Worm (Caenorhabditis elegans): ENCODE results near the gene srh-269.

srh-269 gene

DNA sequence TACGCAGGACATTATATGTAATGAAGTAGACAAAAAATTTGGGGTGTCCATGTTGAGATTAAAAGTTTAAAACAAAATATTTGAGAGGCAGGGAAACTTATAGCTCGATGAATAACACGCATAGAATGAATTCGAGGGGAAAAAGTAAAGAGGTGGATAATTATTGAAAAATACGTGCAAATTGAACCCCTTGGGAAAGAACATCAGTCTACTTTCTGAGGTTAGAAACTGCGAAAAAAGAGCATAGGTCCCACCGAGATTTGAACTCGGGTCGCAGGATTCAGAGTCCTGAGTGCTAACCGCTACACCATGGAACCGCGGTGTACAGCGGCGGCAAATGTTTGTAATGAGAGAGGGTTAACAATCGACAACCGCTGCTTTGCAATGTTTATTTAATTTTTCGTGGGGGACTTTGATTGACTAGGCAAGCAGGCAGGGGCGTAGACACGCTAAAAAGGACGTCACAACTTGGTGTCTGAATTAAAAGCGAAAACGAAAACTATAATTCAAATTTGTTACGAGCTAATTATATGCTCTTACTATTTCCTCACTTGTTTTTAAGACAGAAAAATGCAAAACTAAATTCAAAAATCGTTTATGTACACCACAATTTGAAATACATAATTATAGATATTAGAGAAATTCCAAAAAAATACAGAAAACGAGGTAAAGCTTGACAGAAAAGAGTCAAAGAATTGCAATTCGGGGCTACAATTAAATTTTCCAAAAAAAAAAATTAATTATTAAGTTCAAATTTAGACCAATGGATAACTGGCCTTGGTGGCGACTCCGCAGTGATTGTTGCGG is at the start of gene srh-269:
Gene srh-269 (minus strand): TSS at position 51 of the 807 bp plus-strand sequence.
- no peak for TF ChIP-seq lin-11 (tag; optimal IDR thresholded peaks at IDR 0.05)
- TF ChIP-seq mdl-1 (tag; optimal IDR thresholded peaks at IDR 0.05): no peak
- TF ChIP-seq fos-1 (tag; optimal IDR thresholded peaks at IDR 0.05): peak; percentile 40
- TF ChIP-seq lin-13 (GFP tag; optimal IDR thresholded peaks at IDR 0.05): peak; percentile 52
- no peak for TF ChIP-seq nhr-11 (tag; optimal IDR thresholded peaks at IDR 0.05)
- no peak for TF ChIP-seq zag-1 (tag; optimal IDR thresholded peaks at IDR 0.05)
- peak; percentile 47 for TF ChIP-seq nhr-21 (tag; optimal IDR thresholded peaks at IDR 0.05)
- no peak for TF ChIP-seq mab-5 (tag; optimal IDR thresholded peaks at IDR 0.05)
- TF ChIP-seq elt-3 (tag; optimal IDR thresholded peaks at IDR 0.05): no peak
- TF ChIP-seq ZK546.5 (tag; optimal IDR thresholded peaks at IDR 0.05): no peak
- TF ChIP-seq elt-1 (tag; optimal IDR thresholded peaks at IDR 0.05): no peak
- no peak for TF ChIP-seq R02D3.7 (tag; optimal IDR thresholded peaks at IDR 0.05)
- TF ChIP-seq mbf-1 (tag; optimal IDR thresholded peaks at IDR 0.05): no peak
- no peak for TF ChIP-seq peb-1 (tag; optimal IDR thresholded peaks at IDR 0.05)
- TF ChIP-seq unc-62 (GFP tag; optimal IDR thresholded peaks at IDR 0.05): no peak
- peak; percentile 76 for TF ChIP-seq nhr-129 (tag; optimal IDR thresholded peaks at IDR 0.05)
- TF ChIP-seq egl-27 (tag; optimal IDR thresholded peaks at IDR 0.05): no peak
- peak; percentile 13 for TF ChIP-seq crh-2 (tag; optimal IDR thresholded peaks at IDR 0.05)
- no peak for TF ChIP-seq ztf-11 (tag; optimal IDR thresholded peaks at IDR 0.05)
- no peak for TF ChIP-seq blmp-1 (tag; optimal IDR thresholded peaks at IDR 0.05; ENCODE audit: insufficient read depth)
- TF ChIP-seq nhr-23 (tag; optimal IDR thresholded peaks at IDR 0.05): no peak
- TF ChIP-seq gmeb-1 (tag; optimal IDR thresholded peaks at IDR 0.05): peak; percentile 52
- TF ChIP-seq ama-1 (optimal IDR thresholded peaks at IDR 0.05): peak; percentile 90
- TF ChIP-seq ceh-16 (tag; optimal IDR thresholded peaks at IDR 0.05): no peak
- TF ChIP-seq lin-39 (tag; optimal IDR thresholded peaks at IDR 0.05): no peak
- no peak for TF ChIP-seq skn-1 (tag; optimal IDR thresholded peaks at IDR 0.05)
- no peak for TF ChIP-seq ztf-1 (GFP tag; conservative IDR thresholded peaks at IDR 0.05)
- TF ChIP-seq alr-1 (tag; optimal IDR thresholded peaks at IDR 0.05): no peak
- TF ChIP-seq ceh-82 (tag; optimal IDR thresholded peaks at IDR 0.05): no peak
- no peak for TF ChIP-seq nhr-12 (tag; optimal IDR thresholded peaks at IDR 0.05)
- TF ChIP-seq unc-55 (GFP tag; optimal IDR thresholded peaks at IDR 0.05): no peak
- peak; percentile 30 for TF ChIP-seq snpc-4 (tag; optimal IDR thresholded peaks at IDR 0.05)
- no peak for TF ChIP-seq aly-2 (tag; optimal IDR thresholded peaks at IDR 0.05)
- no peak for TF ChIP-seq sem-4 (tag; optimal IDR thresholded peaks at IDR 0.05)
- peak; percentile 12 for TF ChIP-seq nhr-6 (tag; optimal IDR thresholded peaks at IDR 0.05)
- peak; percentile 27 to 63 for TF ChIP-seq lsy-2 (tag; optimal IDR thresholded peaks at IDR 0.05)
- TF ChIP-seq sma-9 (GFP tag; optimal IDR thresholded peaks at IDR 0.05): peak; percentile 54
- TF ChIP-seq sma-9 (tag; optimal IDR thresholded peaks at IDR 0.05): no peak
- no peak for TF ChIP-seq nhr-10 (tag; optimal IDR thresholded peaks at IDR 0.05)
- no peak for TF ChIP-seq unc-39 (tag; optimal IDR thresholded peaks at IDR 0.05)
- TF ChIP-seq dmd-4 (tag; optimal IDR thresholded peaks at IDR 0.05): no peak
- TF ChIP-seq nhr-77 (tag; optimal IDR thresholded peaks at IDR 0.05): no peak
- TF ChIP-seq F13H6.1 (tag; optimal IDR thresholded peaks at IDR 0.05): peak; percentile 55
- peak; percentile 36 for TF ChIP-seq C34F6.9 (tag; optimal IDR thresholded peaks at IDR 0.05)
- TF ChIP-seq nhr-25 (tag; optimal IDR thresholded peaks at IDR 0.05): no peak
- TF ChIP-seq nhr-237 (tag; optimal IDR thresholded peaks at IDR 0.05): no peak
- peak; percentile 72 for TF ChIP-seq Y55F3AM.14 (GFP tag; optimal IDR thresholded peaks at IDR 0.05)
- TF ChIP-seq sma-3 (GFP tag; optimal IDR thresholded peaks at IDR 0.05): peak; percentile 42
- peak; percentile 16 for TF ChIP-seq ztf-4 (tag; optimal IDR thresholded peaks at IDR 0.05)

Measured in whole organism, L2 larva.